Fruit fly (Drosophila melanogaster) whole organism, embryonic: ENCODE data around the gene PGAP2.

ENCODE experiments used
- Asciz ChIP-seq: fragments of 200-800 bp; sonication (Bioruptor generic); optimal IDR thresholded peaks from 2 replicates; lab custom pipeline; 2017; ENCODE audit warnings: missing biosample characterization, mild to moderate bottlenecking, missing genetic modification characterization, missing genetic modification reagents
- Atf6 ChIP-seq: fragments of 200-800 bp; sonication (Bioruptor generic); IDR thresholded peaks from 2 replicates; pipeline ENCODE4 v1.3.6; 2022; ENCODE audit warnings: missing biosample characterization, missing genetic modification characterization
- CG10274 ChIP-seq: fragments of 200-800 bp; sonication (Bioruptor generic); optimal IDR thresholded peaks from 3 replicates; lab custom pipeline; 2017; ENCODE audit warnings: missing biosample characterization, mild to moderate bottlenecking, missing genetic modification characterization
- CG12299 ChIP-seq: fragments of 200-800 bp; sonication (Bioruptor generic); optimal IDR thresholded peaks from 2 replicates; lab custom pipeline; 2018; ENCODE audit warnings: missing biosample characterization, mild to moderate bottlenecking, missing genetic modification characterization
- CG12659 ChIP-seq: fragments of 200-800 bp; sonication (Bioruptor generic); optimal IDR thresholded peaks from 3 replicates; lab custom pipeline; 2017; ENCODE audit warnings: mild to moderate bottlenecking, missing biosample characterization, missing genetic modification reagents, missing genetic modification characterization
- CG13123 ChIP-seq: fragments of 200-800 bp; sonication (Bioruptor generic); optimal IDR thresholded peaks from 2 replicates; lab custom pipeline; 2016; ENCODE audit warnings: missing biosample characterization, missing genetic modification characterization
- CG15011 ChIP-seq: fragments of 200-800 bp; sonication (Bioruptor generic); optimal IDR thresholded peaks from 3 replicates; lab custom pipeline; 2018; ENCODE audit warnings: missing biosample characterization, mild to moderate bottlenecking, missing genetic modification characterization
- CG1529 ChIP-seq: fragments of 200-800 bp; sonication (Bioruptor generic); optimal IDR thresholded peaks from 3 replicates; lab custom pipeline; 2018; ENCODE audit warnings: missing biosample characterization, missing genetic modification characterization
- CG1602 ChIP-seq: fragments of 200-800 bp; sonication (Bioruptor generic); optimal IDR thresholded peaks from 3 replicates; lab custom pipeline; 2016; ENCODE audit warnings: missing biosample characterization, missing genetic modification characterization
- CG30403 ChIP-seq: fragments of 200-800 bp; sonication (Bioruptor generic); optimal IDR thresholded peaks from 3 replicates; lab custom pipeline; 2016; ENCODE audit warnings: missing biosample characterization, missing genetic modification characterization
- CG31224 ChIP-seq: fragments of 200-800 bp; sonication (Bioruptor generic); IDR thresholded peaks from 2 replicates; pipeline ENCODE4 v1.3.6; 2022; ENCODE audit warnings: missing biosample characterization, missing genetic modification characterization
- CG33213 ChIP-seq: fragments of 200-800 bp; sonication (Bioruptor generic); optimal IDR thresholded peaks from 3 replicates; lab custom pipeline; 2016; ENCODE audit warnings: missing biosample characterization, missing genetic modification characterization
- CG42726 ChIP-seq: fragments of 200-800 bp; sonication (Bioruptor generic); IDR thresholded peaks from 2 replicates; pipeline ENCODE4 v1.3.6; 2022; ENCODE audit warnings: missing biosample characterization, missing genetic modification characterization; ENCODE audit not compliant: partially characterized antibody
- CG4820 ChIP-seq: fragments of 200-800 bp; sonication (Bioruptor generic); optimal IDR thresholded peaks from 3 replicates; lab custom pipeline; 2016; ENCODE audit warnings: missing biosample characterization, missing genetic modification characterization
- CG6654 ChIP-seq: fragments of 200-800 bp; sonication (Bioruptor generic); optimal IDR thresholded peaks from 2 replicates; lab custom pipeline; 2017; ENCODE audit warnings: missing biosample characterization, mild to moderate bottlenecking, missing genetic modification characterization
- CG7928 ChIP-seq: fragments of 200-800 bp; sonication (Bioruptor generic); optimal IDR thresholded peaks from 2 replicates; lab custom pipeline; 2017; ENCODE audit warnings: missing biosample characterization, mild to moderate bottlenecking, missing genetic modification characterization
- CG8388 ChIP-seq: fragments of 200-800 bp; sonication (Bioruptor generic); optimal IDR thresholded peaks from 2 replicates; lab custom pipeline; 2019; ENCODE audit warnings: missing biosample characterization, mild to moderate bottlenecking, missing genetic modification characterization, moderate library complexity
- CG9609 ChIP-seq: fragments of 200-800 bp; sonication (Bioruptor generic); optimal IDR thresholded peaks from 3 replicates; lab custom pipeline; 2016; ENCODE audit warnings: missing biosample characterization, missing genetic modification characterization
- CHES-1-like ChIP-seq: fragments of 200-800 bp; sonication (Bioruptor generic); optimal IDR thresholded peaks from 2 replicates; lab custom pipeline; 2016; ENCODE audit warnings: missing biosample characterization, missing genetic modification characterization
- Dip2 ChIP-seq: fragments of 200-800 bp; sonication (Bioruptor generic); IDR thresholded peaks from 2 replicates; pipeline ENCODE4 v1.3.6; 2022; ENCODE audit warnings: missing biosample characterization, missing genetic modification characterization
- E2f1 ChIP-seq: fragments of 200-800 bp; sonication (Bioruptor generic); IDR thresholded peaks from 2 replicates; pipeline ENCODE4 v1.3.6; 2022; ENCODE audit warnings: missing biosample characterization, missing genetic modification characterization
- HLH54F ChIP-seq: fragments of 200-800 bp; sonication (Bioruptor generic); optimal IDR thresholded peaks from 3 replicates; lab custom pipeline; 2016; ENCODE audit warnings: missing biosample characterization, missing genetic modification characterization
- HLHmδ ChIP-seq: fragments of 200-800 bp; sonication (Bioruptor generic); optimal IDR thresholded peaks from 2 replicates; lab custom pipeline; 2018; ENCODE audit warnings: missing biosample characterization, mild to moderate bottlenecking, missing genetic modification characterization, moderate library complexity
- HmgD ChIP-seq: fragments of 200-800 bp; sonication (Bioruptor generic); optimal IDR thresholded peaks from 3 replicates; lab custom pipeline; 2016; ENCODE audit warnings: missing biosample characterization, missing genetic modification characterization
- Lim3 ChIP-seq: fragments of 200-800 bp; sonication (Bioruptor generic); IDR thresholded peaks from 2 replicates; pipeline ENCODE4 v1.3.6; 2022; ENCODE audit warnings: missing biosample characterization, missing genetic modification characterization
- MESR4 ChIP-seq: fragments of 200-800 bp; sonication (Bioruptor generic); optimal IDR thresholded peaks from 2 replicates; lab custom pipeline; 2018; ENCODE audit warnings: missing biosample characterization, mild to moderate bottlenecking, missing genetic modification characterization, moderate library complexity
- Med ChIP-seq: fragments of 200-800 bp; sonication (Bioruptor generic); peaks from one replicate; lab custom pipeline; 2016; ENCODE audit warnings: missing biosample characterization, missing genetic modification characterization, mild to moderate bottlenecking, inconsistent platforms, moderate library complexity
- Nf-YB ChIP-seq: fragments of 200-800 bp; sonication (Bioruptor generic); optimal IDR thresholded peaks from 3 replicates; lab custom pipeline; 2019; ENCODE audit warnings: missing biosample characterization, mild to moderate bottlenecking, missing genetic modification characterization, moderate library complexity
- NfI ChIP-seq: fragments of 200-800 bp; sonication (Bioruptor generic); optimal IDR thresholded peaks from 3 replicates; lab custom pipeline; 2018; ENCODE audit warnings: missing biosample characterization, mild to moderate bottlenecking, missing genetic modification characterization, moderate library complexity
- Oli ChIP-seq: fragments of 200-800 bp; sonication (Bioruptor generic); optimal IDR thresholded peaks from 2 replicates; lab custom pipeline; 2018; ENCODE audit warnings: missing biosample characterization, mild to moderate bottlenecking, missing genetic modification characterization, moderate library complexity
- Sry-β ChIP-seq: fragments of 200-800 bp; sonication (Bioruptor generic); optimal IDR thresholded peaks from 2 replicates; lab custom pipeline; 2018; ENCODE audit warnings: missing biosample characterization, mild to moderate bottlenecking, missing genetic modification characterization, moderate library complexity
- crp ChIP-seq, 2 experiments: fragments of 200-800 bp; sonication (Bioruptor generic); optimal IDR thresholded peaks; 2 replicates in 1 of 2; 3 replicates in 1 of 2; lab custom pipeline; 2017; ENCODE audit warnings: missing biosample characterization in 2 of 2, missing genetic modification characterization in 2 of 2, mild to moderate bottlenecking in 1 of 2, moderate library complexity in 1 of 2
- fd102C ChIP-seq: fragments of 200-800 bp; sonication (Bioruptor generic); optimal IDR thresholded peaks from 2 replicates; lab custom pipeline; 2018; ENCODE audit warnings: missing biosample characterization, mild to moderate bottlenecking, missing genetic modification characterization, moderate library complexity
- fd96Cb ChIP-seq: fragments of 200-800 bp; sonication (Bioruptor generic); optimal IDR thresholded peaks from 2 replicates; lab custom pipeline; 2018; ENCODE audit warnings: missing biosample characterization, mild to moderate bottlenecking, missing genetic modification characterization, moderate library complexity
- gsb-n ChIP-seq: fragments of 200-800 bp; sonication (Bioruptor generic); optimal IDR thresholded peaks from 3 replicates; lab custom pipeline; 2018; ENCODE audit warnings: missing biosample characterization, mild to moderate bottlenecking, missing genetic modification characterization
- jing ChIP-seq: fragments of 200-800 bp; sonication (Bioruptor generic); optimal IDR thresholded peaks from 2 replicates; lab custom pipeline; 2018; ENCODE audit warnings: missing biosample characterization, mild to moderate bottlenecking, missing genetic modification characterization
- lbe ChIP-seq: fragments of 200-800 bp; sonication (Bioruptor generic); optimal IDR thresholded peaks from 2 replicates; lab custom pipeline; 2016; ENCODE audit warnings: missing biosample characterization, mild to moderate bottlenecking, missing genetic modification characterization
- nau ChIP-seq: fragments of 200-800 bp; sonication (Bioruptor generic); optimal IDR thresholded peaks from 3 replicates; lab custom pipeline; 2017; ENCODE audit warnings: missing biosample characterization, mild to moderate bottlenecking, missing genetic modification characterization, missing genetic modification reagents
- nerfin-1 ChIP-seq: fragments of 200-800 bp; sonication (Bioruptor generic); optimal IDR thresholded peaks from 3 replicates; lab custom pipeline; 2019; ENCODE audit warnings: missing biosample characterization, mild to moderate bottlenecking, missing genetic modification characterization, moderate library complexity
- odd ChIP-seq: fragments of 200-800 bp; sonication (Bioruptor generic); optimal IDR thresholded peaks from 2 replicates; lab custom pipeline; 2017; ENCODE audit warnings: missing biosample characterization, mild to moderate bottlenecking, missing genetic modification characterization
- onecut ChIP-seq: fragments of 200-800 bp; sonication (Bioruptor generic); IDR thresholded peaks from 2 replicates; pipeline ENCODE4 v1.3.6; 2022; ENCODE audit warnings: missing biosample characterization, missing genetic modification characterization
- prd ChIP-seq, 3 experiments: fragments of >200 bp in 2 of 3; fragments of 200-800 bp in 1 of 3; sonication (Bioruptor generic) in 1 of 3; optimal IDR thresholded peaks in 2 of 3; IDR thresholded peaks in 1 of 3; 2 replicates in 2 of 3; 3 replicates in 1 of 3; pipeline versions ENCODE4 v1.3.6 to Lab custom; 2017 to 2022; ENCODE audit warnings: missing biosample characterization in 1 of 3, missing genetic modification characterization in 1 of 3
- repo ChIP-seq: fragments of 200-800 bp; sonication (Bioruptor generic); optimal IDR thresholded peaks from 2 replicates; lab custom pipeline; 2016; ENCODE audit warnings: missing biosample characterization, missing genetic modification characterization
- rib ChIP-seq: fragments of 200-800 bp; sonication (Bioruptor generic); IDR thresholded peaks from 2 replicates; pipeline ENCODE4 v1.3.6; 2022; ENCODE audit warnings: missing biosample characterization, missing genetic modification characterization
- ro ChIP-seq: fragments of 200-800 bp; sonication (Bioruptor generic); IDR thresholded peaks from 2 replicates; pipeline ENCODE4 v1.3.6; 2022; ENCODE audit warnings: missing biosample characterization, missing genetic modification characterization
- sob ChIP-seq: fragments of 200-800 bp; sonication (Bioruptor generic); IDR thresholded peaks from 2 replicates; pipeline ENCODE4 v1.3.6; 2022; ENCODE audit warnings: missing biosample characterization, missing genetic modification characterization
- sr ChIP-seq: fragments of 200-800 bp; sonication (Bioruptor generic); IDR thresholded peaks from 3 replicates; pipeline ENCODE4 v1.3.6; 2022; ENCODE audit warnings: missing biosample characterization, missing genetic modification characterization
- tap ChIP-seq: fragments of 200-800 bp; optimal IDR thresholded peaks from 3 replicates; lab custom pipeline; 2019; ENCODE audit warnings: missing biosample characterization, mild to moderate bottlenecking, missing genetic modification characterization, moderate library complexity
- wor ChIP-seq: fragments of 200-800 bp; sonication (Bioruptor generic); IDR thresholded peaks from 2 replicates; pipeline ENCODE4 v1.3.6; 2022; ENCODE audit warnings: missing biosample characterization, missing genetic modification characterization

PGAP2 gene

dm6 chr2L:846167-846868 is 27.0 kb upstream of the PGAP2 start (continued):
- no peak for TF ChIP-seq fd102C (GFP tag; lab: Kevin White, UChicago)
- peak; percentile 26 for TF ChIP-seq CG12659
- TF ChIP-seq jing, result peak; percentile 61
- TF ChIP-seq prd (optimal IDR thresholded peaks at IDR 0.05; lab: Kevin White, UChicago), result no peak
- peak; percentile 62; the same call in 2 of the 3 replicates for TF ChIP-seq prd (GFP tag; IDR thresholded peaks at IDR 0.05; lab: Robert Waterston, UW)
- no peak for TF ChIP-seq ro (GFP tag; lab: Robert Waterston, UW)
- no peak for TF ChIP-seq HmgD (GFP tag; lab: Kevin White, UChicago)
- no peak for TF ChIP-seq Sry-β (GFP tag; lab: Kevin White, UChicago)
- TF ChIP-seq sr (GFP tag; lab: Robert Waterston, UW), result no peak
- TF ChIP-seq rib (GFP tag; lab: Robert Waterston, UW), result no peak
- peak; percentile 68 for TF ChIP-seq wor (GFP tag; lab: Robert Waterston, UW)
- peak; percentile 50 for TF ChIP-seq gsb-n (tag; lab: Kevin White, UChicago)
- TF ChIP-seq CG10274, result no peak
- TF ChIP-seq CG8388 (GFP tag; lab: Kevin White, UChicago), result peak; percentile 67
- no peak for TF ChIP-seq lbe (GFP tag; lab: Kevin White, UChicago)
- TF ChIP-seq Lim3, result no peak
- TF ChIP-seq CG4820 (GFP tag; lab: Kevin White, UChicago), result peak; percentile 54
- peak; percentile 38 for TF ChIP-seq CG1602 (GFP tag; lab: Kevin White, UChicago)
- no peak for TF ChIP-seq CG15011 (GFP tag; lab: Kevin White, UChicago)
- no peak for TF ChIP-seq CG7928
- TF ChIP-seq fd96Cb (tag; lab: Kevin White, UChicago), result peak; percentile 64
- peak; percentile 43 for TF ChIP-seq nerfin-1 (tag; lab: Kevin White, UChicago)
- peak; percentile 84 for TF ChIP-seq Oli (tag; lab: Kevin White, UChicago)
- TF ChIP-seq crp (GFP tag; optimal IDR thresholded peaks at IDR 0.05; lab: Kevin White, UChicago), result peak in 1 of 2 experiments; percentile 61
- no peak for TF ChIP-seq CG31224 (GFP tag; lab: Robert Waterston, UW)
- TF ChIP-seq odd, result peak; percentile 29
- TF ChIP-seq CG9609 (GFP tag; lab: Kevin White, UChicago), result peak; percentile 33
- no peak for TF ChIP-seq Dip2 (GFP tag; lab: Robert Waterston, UW)
- no peak for TF ChIP-seq MESR4 (GFP tag; lab: Kevin White, UChicago)
- TF ChIP-seq NfI (GFP tag; lab: Kevin White, UChicago), result peak; percentile 61
- TF ChIP-seq E2f1 (GFP tag; lab: Robert Waterston, UW), result 0 out of 2 replicates have a peak, but pooled peaks have one; percentile 23
- TF ChIP-seq CG30403 (GFP tag; lab: Kevin White, UChicago), result peak; percentile 66
- no peak for TF ChIP-seq sob
- TF ChIP-seq onecut (GFP tag; lab: Robert Waterston, UW), result peak; percentile 20; the same call in 1 of the 2 replicates
- no peak for TF ChIP-seq repo
- peak; percentile 23 for TF ChIP-seq CG1529 (GFP tag; lab: Kevin White, UChicago)
- no peak for TF ChIP-seq CG42726 (GFP tag; lab: Robert Waterston, UW)
- peak; percentile 31 for TF ChIP-seq CG13123 (GFP tag; lab: Kevin White, UChicago)
- TF ChIP-seq Atf6, result no peak
- peak; percentile 93 for TF ChIP-seq Med (GFP tag; lab: Kevin White, UChicago)
- TF ChIP-seq CG33213 (GFP tag; lab: Kevin White, UChicago), result peak; percentile 39
- TF ChIP-seq CG6654 (GFP tag; lab: Kevin White, UChicago), result peak; percentile 22
- peak; percentile 18 for TF ChIP-seq CG12299 (tag; lab: Kevin White, UChicago)
- peak; percentile 55 for TF ChIP-seq tap (tag; lab: Kevin White, UChicago)
- TF ChIP-seq CHES-1-like (GFP tag; lab: Kevin White, UChicago), result peak; percentile 56
- peak; percentile 38 for TF ChIP-seq HLH54F (GFP tag; lab: Kevin White, UChicago)
- no peak for TF ChIP-seq HLHmδ (GFP tag; lab: Kevin White, UChicago)
- TF ChIP-seq Nf-YB, result peak; percentile 21
- TF ChIP-seq nau (GFP tag; lab: Kevin White, UChicago), result peak; percentile 42
- peak; percentile 75 for TF ChIP-seq Asciz
